Fruit fly (Drosophila melanogaster): ENCODE results near the gene CG16727.

dm6 chr3R:19612908-19613431 lies at the start of gene CG16727:
- TF ChIP-seq h (GFP tag; optimal IDR thresholded peaks at IDR 0.05) (peak; percentile 6), Abd-B (GFP tag; optimal IDR thresholded peaks at IDR 0.05) (no peak), CG9705 (GFP tag; optimal IDR thresholded peaks at IDR 0.05) (no peak), Mio (GFP tag; optimal IDR thresholded peaks at IDR 0.05) (no peak), woc (GFP tag; optimal IDR thresholded peaks at IDR 0.05) (no peak), jim (GFP tag; optimal IDR thresholded peaks at IDR 0.05) (no peak), pan (optimal IDR thresholded peaks at IDR 0.05) (no peak), dsf (GFP tag; optimal IDR thresholded peaks at IDR 0.05; ENCODE audit: borderline replicate concordance) (no peak), Vsx2 (GFP tag; optimal IDR thresholded peaks at IDR 0.05; ENCODE audit: partially characterized antibody) (no peak), Dfd (GFP tag; optimal IDR thresholded peaks at IDR 0.05) (no peak), Myc (optimal IDR thresholded peaks at IDR 0.05) (no peak)
